Worm (Caenorhabditis elegans) whole organism, L3 larva: ENCODE results near the gene C25H3.16.

Experiments
- R02D3.7 ChIP-seq: fragments of 150-350 bp; optimal IDR thresholded peaks from 2 replicates; lab custom pipeline; 2014; ENCODE audit warnings: missing biosample characterization, missing genetic modification characterization
- ZK546.5 ChIP-seq: sonication (generic microtip); optimal IDR thresholded peaks from 2 replicates; lab custom pipeline; 2017; ENCODE audit warnings: missing biosample characterization, missing genetic modification characterization
- aly-2 ChIP-seq: fragments of 150-350 bp; optimal IDR thresholded peaks from 2 replicates; lab custom pipeline; 2014; ENCODE audit warnings: missing biosample characterization, missing genetic modification characterization
- ama-1 ChIP-seq: fragments of 150-350 bp; optimal IDR thresholded peaks from 2 replicates; lab custom pipeline; 2018
- ceh-16 ChIP-seq: sonication (generic microtip); optimal IDR thresholded peaks from 2 replicates; lab custom pipeline; 2017; ENCODE audit warnings: missing biosample characterization, missing genetic modification characterization
- ceh-28 ChIP-seq: fragments of 150-350 bp; optimal IDR thresholded peaks from 2 replicates; lab custom pipeline; 2014; ENCODE audit warnings: missing biosample characterization, missing genetic modification reagents, missing genetic modification characterization
- ceh-82 ChIP-seq: fragments of 150-350 bp; optimal IDR thresholded peaks from 2 replicates; lab custom pipeline; 2014; ENCODE audit warnings: missing biosample characterization, missing genetic modification characterization
- ceh-9 ChIP-seq: sonication (generic microtip); optimal IDR thresholded peaks from 2 replicates; lab custom pipeline; 2018; ENCODE audit warnings: missing biosample characterization, missing genetic modification characterization
- daf-12 ChIP-seq: fragments of 150-350 bp; optimal IDR thresholded peaks from 2 replicates; lab custom pipeline; 2014; ENCODE audit warnings: missing biosample characterization, missing genetic modification reagents, missing genetic modification characterization
- egl-27 ChIP-seq: sonication (generic microtip); optimal IDR thresholded peaks from 4 replicates; lab custom pipeline; 2017; ENCODE audit warnings: missing biosample characterization, missing genetic modification reagents, missing genetic modification characterization
- egl-5 ChIP-seq: fragments of 150-350 bp; optimal IDR thresholded peaks from 2 replicates; lab custom pipeline; 2017; ENCODE audit warnings: missing biosample characterization, missing genetic modification reagents, missing genetic modification characterization, inconsistent platforms
- elt-1 ChIP-seq: fragments of 150-350 bp; optimal IDR thresholded peaks from 2 replicates; lab custom pipeline; 2014; ENCODE audit warnings: missing biosample characterization, missing genetic modification characterization
- elt-2 ChIP-seq: sonication (generic microtip); optimal IDR thresholded peaks from 2 replicates; lab custom pipeline; 2016; ENCODE audit warnings: missing genetic modification reagents, mild to moderate bottlenecking, missing genetic modification characterization, missing compliant biosample characterization
- elt-3 ChIP-seq, 3 experiments: fragments of 150-350 bp in 1 of 3; sonication (generic microtip) in 2 of 3; optimal IDR thresholded peaks; 2 replicates in 2 of 3; 4 replicates in 1 of 3; lab custom pipeline; 2014 to 2017; ENCODE audit warnings: missing biosample characterization in 3 of 3, missing genetic modification characterization in 3 of 3
- eor-1 ChIP-seq, 2 experiments: fragments of 150-350 bp; optimal IDR thresholded peaks; 2 replicates each; lab custom pipeline; 2014 to 2018; ENCODE audit warnings: missing biosample characterization in 2 of 2, missing genetic modification characterization in 2 of 2
- fkh-10 ChIP-seq: sonication (generic microtip); optimal IDR thresholded peaks from 2 replicates; lab custom pipeline; 2017; ENCODE audit warnings: missing biosample characterization, missing genetic modification reagents, missing genetic modification characterization
- fkh-2 ChIP-seq: fragments of 150-350 bp; optimal IDR thresholded peaks from 2 replicates; lab custom pipeline; 2014; ENCODE audit warnings: missing biosample characterization, missing genetic modification reagents, missing genetic modification characterization
- fos-1 ChIP-seq: fragments of 150-350 bp; optimal IDR thresholded peaks from 2 replicates; lab custom pipeline; 2014; ENCODE audit warnings: missing biosample characterization, missing genetic modification characterization
- hmg-11 ChIP-seq: sonication (generic microtip); optimal IDR thresholded peaks from 2 replicates; lab custom pipeline; 2016; ENCODE audit warnings: missing genetic modification characterization, missing compliant biosample characterization
- jun-1 ChIP-seq: fragments of 150-350 bp; optimal IDR thresholded peaks from 2 replicates; lab custom pipeline; 2014; ENCODE audit warnings: missing biosample characterization, missing genetic modification reagents, missing genetic modification characterization
- lin-15B ChIP-seq: fragments of 150-350 bp; optimal IDR thresholded peaks from 2 replicates; lab custom pipeline; 2014; ENCODE audit warnings: missing biosample characterization, missing genetic modification characterization
- lin-39 ChIP-seq: fragments of 150-350 bp; optimal IDR thresholded peaks from 2 replicates; lab custom pipeline; 2018; ENCODE audit warnings: missing biosample characterization, missing genetic modification reagents, missing genetic modification characterization
- lsy-12 ChIP-seq: sonication (generic microtip); optimal IDR thresholded peaks from 2 replicates; lab custom pipeline; 2016; ENCODE audit warnings: mild to moderate bottlenecking, missing genetic modification characterization, missing compliant biosample characterization
- mdl-1 ChIP-seq: fragments of 150-350 bp; optimal IDR thresholded peaks from 2 replicates; lab custom pipeline; 2014; ENCODE audit warnings: missing biosample characterization, missing genetic modification characterization
- mml-1 ChIP-seq: fragments of 150-350 bp; sonication (generic microtip); optimal IDR thresholded peaks from 3 replicates; lab custom pipeline; 2014; ENCODE audit warnings: missing biosample characterization, missing genetic modification characterization
- nfya-1 ChIP-seq: sonication (generic microtip); optimal IDR thresholded peaks from 2 replicates; lab custom pipeline; 2017; ENCODE audit warnings: missing genetic modification characterization, mild to moderate bottlenecking, missing compliant biosample characterization, antibody characterized with exemption, moderate library complexity; ENCODE audit not compliant: insufficient read depth
- nhr-11 ChIP-seq: fragments of 150-350 bp; optimal IDR thresholded peaks from 2 replicates; lab custom pipeline; 2014; ENCODE audit warnings: missing biosample characterization, missing genetic modification characterization
- nhr-12 ChIP-seq: fragments of 150-350 bp; optimal IDR thresholded peaks from 2 replicates; lab custom pipeline; 2014; ENCODE audit warnings: missing biosample characterization, missing genetic modification characterization
- nhr-23 ChIP-seq: fragments of 150-350 bp; optimal IDR thresholded peaks from 2 replicates; lab custom pipeline; 2014; ENCODE audit warnings: missing biosample characterization, missing genetic modification reagents, missing genetic modification characterization
- nhr-237 ChIP-seq: fragments of 150-350 bp; optimal IDR thresholded peaks from 2 replicates; lab custom pipeline; 2014; ENCODE audit warnings: missing biosample characterization, missing genetic modification characterization
- nhr-25 ChIP-seq: sonication (generic microtip); optimal IDR thresholded peaks from 2 replicates; lab custom pipeline; 2017; ENCODE audit warnings: missing biosample characterization, missing genetic modification characterization
- nhr-28 ChIP-seq: fragments of 150-350 bp; optimal IDR thresholded peaks from 2 replicates; lab custom pipeline; 2014; ENCODE audit warnings: missing biosample characterization, missing genetic modification characterization
- nhr-43 ChIP-seq: sonication (generic microtip); optimal IDR thresholded peaks from 2 replicates; lab custom pipeline; 2016; ENCODE audit warnings: mild to moderate bottlenecking, missing genetic modification characterization, missing compliant biosample characterization; ENCODE audit not compliant: poor library complexity, severe bottlenecking
- nhr-67 ChIP-seq: fragments of 150-350 bp; optimal IDR thresholded peaks from 2 replicates; lab custom pipeline; 2014; ENCODE audit warnings: missing biosample characterization, missing genetic modification characterization
- nhr-76 ChIP-seq: fragments of 150-350 bp; sonication (generic microtip); optimal IDR thresholded peaks from 5 replicates; lab custom pipeline; 2014; ENCODE audit warnings: missing biosample characterization, missing genetic modification characterization
- nhr-77 ChIP-seq: fragments of 150-350 bp; optimal IDR thresholded peaks from 2 replicates; lab custom pipeline; 2014; ENCODE audit warnings: missing biosample characterization, missing genetic modification characterization
- pha-4 ChIP-seq: fragments of 150-350 bp; optimal IDR thresholded peaks from 2 replicates; lab custom pipeline; 2014; ENCODE audit warnings: missing biosample characterization, missing genetic modification reagents, missing genetic modification characterization
- pqm-1 ChIP-seq: fragments of 150-350 bp; optimal IDR thresholded peaks from 2 replicates; lab custom pipeline; 2017; ENCODE audit warnings: missing biosample characterization, missing genetic modification characterization, inconsistent platforms
- sea-2 ChIP-seq: fragments of 150-350 bp; sonication (generic microtip); optimal IDR thresholded peaks from 4 replicates; lab custom pipeline; 2014; ENCODE audit warnings: missing biosample characterization, missing genetic modification reagents, missing genetic modification characterization
- skn-1 ChIP-seq: fragments of 150-350 bp; optimal IDR thresholded peaks from 2 replicates; lab custom pipeline; 2014; ENCODE audit warnings: missing biosample characterization, missing genetic modification characterization
- snpc-4 ChIP-seq: fragments of 150-350 bp; optimal IDR thresholded peaks from 2 replicates; lab custom pipeline; 2014; ENCODE audit warnings: missing biosample characterization, missing genetic modification characterization
- tbx-2 ChIP-seq: sonication (generic microtip); optimal IDR thresholded peaks from 2 replicates; lab custom pipeline; 2016; ENCODE audit warnings: mild to moderate bottlenecking, missing genetic modification characterization, missing compliant biosample characterization
- unc-39 ChIP-seq: sonication (generic microtip); optimal IDR thresholded peaks from 4 replicates; lab custom pipeline; 2017; ENCODE audit warnings: missing biosample characterization, missing genetic modification characterization
- unc-62 ChIP-seq: fragments of 150-350 bp; sonication (generic microtip); optimal IDR thresholded peaks from 4 replicates; lab custom pipeline; 2014; ENCODE audit warnings: missing biosample characterization, missing genetic modification reagents, missing genetic modification characterization
- zag-1 ChIP-seq: fragments of 150-350 bp; optimal IDR thresholded peaks from 2 replicates; lab custom pipeline; 2014; ENCODE audit warnings: missing biosample characterization, missing genetic modification characterization
- ztf-11 ChIP-seq: fragments of 150-350 bp; optimal IDR thresholded peaks from 2 replicates; lab custom pipeline; 2014; ENCODE audit warnings: missing biosample characterization, missing genetic modification characterization
- ztf-4 ChIP-seq: fragments of 150-350 bp; optimal IDR thresholded peaks from 2 replicates; lab custom pipeline; 2014; ENCODE audit warnings: missing biosample characterization, missing genetic modification characterization

C25H3.16 gene

ce11 chrII:5660736-5661734 is 5.1 kb upstream of the C25H3.16 start, which contains the start of the genes ift-43 and mdt-26:
Gene ift-43, minus strand, starts transcription at chrII:5660786.
Gene mdt-26, plus strand, starts transcription at chrII:5661181.
- TF ChIP-seq nhr-76 (tag; lab: Kevin White, UChicago) (no peak), nhr-43 (tag; lab: Kevin White, UChicago) (peak; percentile 78), snpc-4 (tag; lab: Kevin White, UChicago) (peak; percentile 49), nhr-12 (tag; lab: Kevin White, UChicago) (no peak), nhr-11 (tag; lab: Kevin White, UChicago) (no peak), aly-2 (tag; lab: Kevin White, UChicago) (peak; percentile 76), ztf-4 (tag; lab: Kevin White, UChicago) (peak; percentile 56), tbx-2 (tag; lab: Kevin White, UChicago) (peak; percentile 67), nhr-25 (tag; lab: Kevin White, UChicago) (peak; percentile 80), skn-1 (tag; lab: Kevin White, UChicago) (no peak), mml-1 (no peak), unc-62 (GFP tag; lab: Kevin White, UChicago) (peak; percentile 10), daf-12 (tag; lab: Kevin White, UChicago) (no peak), ceh-9 (tag; lab: Kevin White, UChicago) (no peak), nhr-23 (tag; lab: Kevin White, UChicago) (peak; percentile 49), egl-5 (tag; lab: Kevin White, UChicago) (peak; percentile 60), ztf-11 (no peak), zag-1 (tag; lab: Kevin White, UChicago) (no peak), egl-27 (no peak), unc-39 (tag; lab: Kevin White, UChicago) (no peak), nhr-237 (tag; lab: Kevin White, UChicago) (no peak), ceh-82 (tag; lab: Kevin White, UChicago) (no peak), pqm-1 (tag; lab: Kevin White, UChicago) (peak; percentile 2), R02D3.7 (tag; lab: Kevin White, UChicago) (no peak), ceh-16 (no peak), eor-1 (tag; optimal IDR thresholded peaks at IDR 0.05; lab: Kevin White, UChicago) (no peak), fkh-2 (tag; lab: Kevin White, UChicago) (no peak), ama-1 (lab: Kevin White, UChicago) (peak; percentile 100), pha-4 (tag; lab: Kevin White, UChicago) (peak; percentile 73), hmg-11 (peak; percentile 98), nfya-1 (tag; lab: Kevin White, UChicago) (peak; percentile 100), lsy-12 (peak; percentile 74), mdl-1 (tag; lab: Kevin White, UChicago) (peak; percentile 46), lin-39 (peak; percentile 98), elt-3 (tag; optimal IDR thresholded peaks at IDR 0.05; lab: Kevin White, UChicago) (no peak), ceh-28 (peak; percentile 83), nhr-67 (no peak), nhr-77 (no peak), elt-2 (tag; lab: Kevin White, UChicago) (peak; percentile 65), elt-1 (tag; lab: Kevin White, UChicago) (no peak), jun-1 (tag; lab: Kevin White, UChicago) (peak; percentile 36), ZK546.5 (tag; lab: Kevin White, UChicago) (no peak), fos-1 (tag; lab: Kevin White, UChicago) (no peak), sea-2 (GFP tag; lab: Kevin White, UChicago) (no peak), lin-15B (tag; lab: Kevin White, UChicago) (peak; percentile 80), nhr-28 (tag; lab: Kevin White, UChicago) (no peak), fkh-10 (peak; percentile 19)
- TF ChIP-seq, all 47 proteins: peak for 22
